Fruit fly (Drosophila melanogaster): ENCODE data around the gene CG31287.

The CG31287 gene

dm6 chr3R:16218251-16219030 lies 15.3 kb downstream of the CG31287 start:
- TF ChIP-seq usp (GFP tag; optimal IDR thresholded peaks at IDR 0.05) (no peak), EcR (GFP tag; optimal IDR thresholded peaks at IDR 0.05) (no peak), psq (optimal IDR thresholded peaks at IDR 0.05) (no peak), Dll (optimal IDR thresholded peaks at IDR 0.05) (no peak), CG8478 (optimal IDR thresholded peaks at IDR 0.05) (no peak), pan (optimal IDR thresholded peaks at IDR 0.05) (no peak)

dm6 chr3R:16220050-16220670 lies 17.0 kb downstream of the CG31287 start:
- TF ChIP-seq psq (optimal IDR thresholded peaks at IDR 0.05), result no peak
- no peak for TF ChIP-seq EcR (GFP tag; optimal IDR thresholded peaks at IDR 0.05)
- no peak for TF ChIP-seq CG8478 (optimal IDR thresholded peaks at IDR 0.05)
- no peak for TF ChIP-seq usp (GFP tag; optimal IDR thresholded peaks at IDR 0.05)
- no peak for TF ChIP-seq Dll (optimal IDR thresholded peaks at IDR 0.05)
- no peak for TF ChIP-seq pan (optimal IDR thresholded peaks at IDR 0.05)

dm6 chr3R:16220854-16221253 lies 17.7 kb downstream of the CG31287 start:
- TF ChIP-seq psq (optimal IDR thresholded peaks at IDR 0.05), result no peak
- no peak for TF ChIP-seq CG8478 (optimal IDR thresholded peaks at IDR 0.05)
- no peak for TF ChIP-seq Dll (optimal IDR thresholded peaks at IDR 0.05)
- no peak for TF ChIP-seq usp (GFP tag; optimal IDR thresholded peaks at IDR 0.05)
- TF ChIP-seq pan (optimal IDR thresholded peaks at IDR 0.05), result no peak
- TF ChIP-seq EcR (GFP tag; optimal IDR thresholded peaks at IDR 0.05), result no peak

dm6 chr3R:16221359-16222299 lies 18.5 kb downstream of the CG31287 start:
- TF ChIP-seq EcR (GFP tag; optimal IDR thresholded peaks at IDR 0.05), result no peak

dm6 chr3R:16222300-16222903 lies 19.2 kb downstream of the CG31287 start:
- TF ChIP-seq usp (GFP tag; optimal IDR thresholded peaks at IDR 0.05), result no peak
- peak in 1 of 2 experiments; percentile 83 for TF ChIP-seq EcR (GFP tag; optimal IDR thresholded peaks at IDR 0.05)

dm6 chr3R:16223252-16224037 lies 20.3 kb downstream of the CG31287 start:
- TF ChIP-seq psq (optimal IDR thresholded peaks at IDR 0.05) (no peak), CG8478 (optimal IDR thresholded peaks at IDR 0.05) (no peak), usp (GFP tag; optimal IDR thresholded peaks at IDR 0.05) (no peak), Dll (optimal IDR thresholded peaks at IDR 0.05) (no peak), pan (optimal IDR thresholded peaks at IDR 0.05) (no peak), EcR (GFP tag; optimal IDR thresholded peaks at IDR 0.05) (no peak)

- TF ChIP-seq CG8478 (optimal IDR thresholded peaks at IDR 0.05) (no peak), Dll (optimal IDR thresholded peaks at IDR 0.05) (peak; percentile 96), usp (GFP tag; optimal IDR thresholded peaks at IDR 0.05) (no peak), EcR (GFP tag; optimal IDR thresholded peaks at IDR 0.05) (peak in 1 of 2 experiments; percentile 26)
Observed at dm6 chr3R:16224415-16225165, 21.4 kb downstream of the CG31287 start.

dm6 chr3R:16225351-16225750 lies 22.2 kb downstream of the CG31287 start, which contains the start of gene tara:
TSS of gene tara (plus strand) at chr3R:16225651.
- TF ChIP-seq pan (optimal IDR thresholded peaks at IDR 0.05), result no peak
- TF ChIP-seq psq (optimal IDR thresholded peaks at IDR 0.05), result no peak
- TF ChIP-seq Dll (optimal IDR thresholded peaks at IDR 0.05), result no peak
- TF ChIP-seq EcR (GFP tag; optimal IDR thresholded peaks at IDR 0.05), result no peak
- no peak for TF ChIP-seq CG8478 (optimal IDR thresholded peaks at IDR 0.05)
- TF ChIP-seq usp (GFP tag; optimal IDR thresholded peaks at IDR 0.05), result no peak

- TF ChIP-seq CG8478 (optimal IDR thresholded peaks at IDR 0.05) (no peak), usp (GFP tag; optimal IDR thresholded peaks at IDR 0.05) (no peak), pan (optimal IDR thresholded peaks at IDR 0.05) (no peak), EcR (GFP tag; optimal IDR thresholded peaks at IDR 0.05) (no peak), psq (optimal IDR thresholded peaks at IDR 0.05) (no peak), Dll (optimal IDR thresholded peaks at IDR 0.05) (no peak)
Observed at dm6 chr3R:16225760-16226159, 22.6 kb downstream of the CG31287 start.

- TF ChIP-seq pan (optimal IDR thresholded peaks at IDR 0.05) (no peak), EcR (GFP tag; optimal IDR thresholded peaks at IDR 0.05) (no peak), usp (GFP tag; optimal IDR thresholded peaks at IDR 0.05) (no peak)
Observed at dm6 chr3R:16227074-16227473, 23.9 kb downstream of the CG31287 start.
